Fruit fly (Drosophila melanogaster) whole organism, embryonic: Measurements from ENCODE around the gene e.

Experiments used
- Atf6 ChIP-seq: fragments of 200-800 bp; sonication (Bioruptor generic); IDR thresholded peaks from 2 replicates; pipeline ENCODE4 v1.3.6; 2022; ENCODE audit warnings: missing biosample characterization, missing genetic modification characterization
- BtbVII ChIP-seq: fragments of 200-800 bp; sonication (Bioruptor generic); optimal IDR thresholded peaks from 3 replicates; lab custom pipeline; 2017; ENCODE audit warnings: missing biosample characterization, mild to moderate bottlenecking, missing genetic modification characterization
- CG11560 ChIP-seq: fragments of 200-800 bp; sonication (Bioruptor generic); IDR thresholded peaks from 3 replicates; pipeline ENCODE4 v1.3.6; 2022; ENCODE audit warnings: missing biosample characterization, missing genetic modification characterization
- CG1233 ChIP-seq: fragments of 200-800 bp; sonication (Bioruptor generic); optimal IDR thresholded peaks from 4 replicates; lab custom pipeline; 2018; ENCODE audit warnings: missing biosample characterization, mild to moderate bottlenecking, missing genetic modification characterization
- CG13287 ChIP-seq: fragments of 200-800 bp; sonication (Bioruptor generic); IDR thresholded peaks from 2 replicates; pipeline ENCODE4 v1.3.6; 2022; ENCODE audit warnings: missing biosample characterization, missing genetic modification characterization; ENCODE audit not compliant: partially characterized antibody
- CG14050 ChIP-seq: fragments of 200-800 bp; sonication (Bioruptor generic); IDR thresholded peaks from 3 replicates; pipeline ENCODE4 v1.3.6; 2022; ENCODE audit warnings: missing biosample characterization, missing genetic modification characterization
- CG14667 ChIP-seq: fragments of 200-800 bp; sonication (Bioruptor generic); IDR thresholded peaks from 2 replicates; pipeline ENCODE4 v1.3.6; 2022; ENCODE audit warnings: missing biosample characterization, missing genetic modification characterization
- CG14965 ChIP-seq: fragments of 200-800 bp; sonication (Bioruptor generic); optimal IDR thresholded peaks from 2 replicates; lab custom pipeline; 2016; ENCODE audit warnings: missing biosample characterization, missing genetic modification characterization, borderline replicate concordance
- CG15011 ChIP-seq: fragments of 200-800 bp; sonication (Bioruptor generic); optimal IDR thresholded peaks from 3 replicates; lab custom pipeline; 2018; ENCODE audit warnings: missing biosample characterization, mild to moderate bottlenecking, missing genetic modification characterization
- CG15073 ChIP-seq: fragments of 200-800 bp; sonication (Bioruptor generic); optimal IDR thresholded peaks from 2 replicates; lab custom pipeline; 2016; ENCODE audit warnings: missing biosample characterization, missing genetic modification characterization
- CG17361 ChIP-seq: fragments of 200-800 bp; sonication (Bioruptor generic); IDR thresholded peaks from 3 replicates; pipeline ENCODE4 v1.3.6; 2022; ENCODE audit warnings: missing biosample characterization, missing genetic modification characterization
- CG17568 ChIP-seq: fragments of 200-800 bp; sonication (Bioruptor generic); optimal IDR thresholded peaks from 2 replicates; lab custom pipeline; 2018; ENCODE audit warnings: missing biosample characterization, mild to moderate bottlenecking, missing genetic modification characterization, moderate library complexity
- CG18619 ChIP-seq: fragments of 200-800 bp; sonication (Bioruptor generic); optimal IDR thresholded peaks from 3 replicates; lab custom pipeline; 2017; ENCODE audit warnings: missing biosample characterization, mild to moderate bottlenecking, missing genetic modification characterization
- CG18764 ChIP-seq: fragments of 200-800 bp; sonication (Bioruptor generic); optimal IDR thresholded peaks from 3 replicates; lab custom pipeline; 2016; ENCODE audit warnings: missing biosample characterization, missing genetic modification characterization
- CG2120 ChIP-seq: fragments of 200-800 bp; sonication (Bioruptor generic); optimal IDR thresholded peaks from 3 replicates; lab custom pipeline; 2016; ENCODE audit warnings: missing biosample characterization, missing genetic modification characterization
- CG2875 ChIP-seq: fragments of 200-800 bp; sonication (Bioruptor generic); optimal IDR thresholded peaks from 2 replicates; lab custom pipeline; 2017; ENCODE audit warnings: missing biosample characterization, mild to moderate bottlenecking, missing genetic modification characterization, missing genetic modification reagents
- CG32767 ChIP-seq: fragments of 200-800 bp; sonication (Bioruptor generic); IDR thresholded peaks from 2 replicates; pipeline ENCODE4 v1.3.6; 2022; ENCODE audit warnings: missing biosample characterization, missing genetic modification characterization
- CG43689 ChIP-seq: fragments of 200-800 bp; sonication (Bioruptor generic); IDR thresholded peaks from 2 replicates; pipeline ENCODE4 v1.3.6; 2022; ENCODE audit warnings: missing biosample characterization, missing genetic modification characterization
- CG4707 ChIP-seq: fragments of 200-800 bp; sonication (Bioruptor generic); optimal IDR thresholded peaks from 2 replicates; lab custom pipeline; 2018; ENCODE audit warnings: missing biosample characterization, mild to moderate bottlenecking, missing genetic modification characterization, moderate library complexity
- CG6765 ChIP-seq: fragments of 200-800 bp; sonication (Bioruptor generic); optimal IDR thresholded peaks from 3 replicates; lab custom pipeline; 2017; ENCODE audit warnings: missing biosample characterization, mild to moderate bottlenecking, missing genetic modification characterization
- CG7963 ChIP-seq: fragments of 200-800 bp; sonication (Bioruptor generic); IDR thresholded peaks from 3 replicates; pipeline ENCODE4 v1.3.6; 2022; ENCODE audit warnings: missing biosample characterization, missing genetic modification characterization; ENCODE audit not compliant: partially characterized antibody
- CTCF ChIP-seq: fragments of 200-800 bp; sonication (Bioruptor generic); optimal IDR thresholded peaks from 2 replicates; lab custom pipeline; 2017; ENCODE audit warnings: missing biosample characterization, mild to moderate bottlenecking, missing genetic modification characterization, moderate library complexity
- CrebB ChIP-seq: fragments of 200-800 bp; sonication (Bioruptor generic); optimal IDR thresholded peaks from 3 replicates; lab custom pipeline; 2018; ENCODE audit warnings: missing biosample characterization, mild to moderate bottlenecking, missing genetic modification characterization
- D ChIP-seq, 2 experiments: fragments of 200-800 bp in 1 of 2; fragments of >200 bp in 1 of 2; sonication (Bioruptor generic) in 1 of 2; optimal IDR thresholded peaks; 2 replicates in 1 of 2; 3 replicates in 1 of 2; lab custom pipeline; 2017; ENCODE audit warnings: mild to moderate bottlenecking in 1 of 2, missing biosample characterization in 1 of 2, missing genetic modification characterization in 1 of 2, missing genetic modification reagents in 1 of 2
- Deaf1 ChIP-seq: fragments of 200-800 bp; optimal IDR thresholded peaks from 3 replicates; lab custom pipeline; 2019; ENCODE audit warnings: missing biosample characterization, mild to moderate bottlenecking, missing genetic modification characterization, moderate library complexity
- Dip2 ChIP-seq: fragments of 200-800 bp; sonication (Bioruptor generic); IDR thresholded peaks from 2 replicates; pipeline ENCODE4 v1.3.6; 2022; ENCODE audit warnings: missing biosample characterization, missing genetic modification characterization
- Hr51 ChIP-seq, 2 experiments: fragments of 200-800 bp; sonication (Bioruptor generic); optimal IDR thresholded peaks; 2 replicates in 1 of 2; 3 replicates in 1 of 2; lab custom pipeline; 2016 to 2018; ENCODE audit warnings: missing biosample characterization in 2 of 2, missing genetic modification characterization in 2 of 2, mild to moderate bottlenecking in 1 of 2, moderate library complexity in 1 of 2
- Lhr ChIP-seq: fragments of 200-800 bp; sonication (Bioruptor generic); optimal IDR thresholded peaks from 3 replicates; lab custom pipeline; 2017; ENCODE audit warnings: mild to moderate bottlenecking, missing biosample characterization, missing genetic modification reagents, missing genetic modification characterization
- Lim3 ChIP-seq: fragments of 200-800 bp; sonication (Bioruptor generic); IDR thresholded peaks from 2 replicates; pipeline ENCODE4 v1.3.6; 2022; ENCODE audit warnings: missing biosample characterization, missing genetic modification characterization
- Neu2 ChIP-seq: fragments of 200-800 bp; sonication (Bioruptor generic); optimal IDR thresholded peaks from 3 replicates; lab custom pipeline; 2016; ENCODE audit warnings: missing biosample characterization, missing genetic modification characterization, borderline replicate concordance
- Ptx1 ChIP-seq: fragments of 200-800 bp; sonication (Bioruptor generic); IDR thresholded peaks from 2 replicates; pipeline ENCODE4 v1.3.6; 2022; ENCODE audit warnings: missing biosample characterization, missing genetic modification characterization
- Rfx ChIP-seq: fragments of 200-800 bp; sonication (Bioruptor generic); IDR thresholded peaks from 2 replicates; pipeline ENCODE4 v1.3.6; 2022; ENCODE audit warnings: missing biosample characterization, missing genetic modification characterization
- Taf1 ChIP-seq: fragments of 200-800 bp; sonication (Bioruptor generic); IDR thresholded peaks from 2 replicates; pipeline ENCODE4 v1.3.6; 2022; ENCODE audit warnings: missing biosample characterization, missing genetic modification characterization
- cato ChIP-seq: fragments of 200-800 bp; sonication (Bioruptor generic); optimal IDR thresholded peaks from 2 replicates; lab custom pipeline; 2016; ENCODE audit warnings: missing biosample characterization, missing genetic modification characterization, borderline replicate concordance
- corto ChIP-seq: fragments of 200-800 bp; sonication (Bioruptor generic); optimal IDR thresholded peaks from 2 replicates; lab custom pipeline; 2016; ENCODE audit warnings: missing biosample characterization, mild to moderate bottlenecking, missing genetic modification characterization, moderate library complexity
- dpn ChIP-seq, 2 experiments: fragments of 200-800 bp; sonication (Bioruptor generic); optimal IDR thresholded peaks; 3 replicates each; lab custom pipeline; 2016; ENCODE audit warnings: missing biosample characterization in 2 of 2, missing genetic modification characterization in 2 of 2
- emc ChIP-seq: fragments of 200-800 bp; sonication (Bioruptor generic); optimal IDR thresholded peaks from 2 replicates; lab custom pipeline; 2016; ENCODE audit warnings: missing biosample characterization, missing genetic modification characterization
- fd64A ChIP-seq: fragments of 200-800 bp; sonication (Bioruptor generic); optimal IDR thresholded peaks from 3 replicates; lab custom pipeline; 2018; ENCODE audit warnings: missing biosample characterization, mild to moderate bottlenecking, missing genetic modification characterization
- gcm ChIP-seq: fragments of 200-800 bp; sonication (Bioruptor generic); optimal IDR thresholded peaks from 2 replicates; lab custom pipeline; 2019; ENCODE audit warnings: missing biosample characterization, mild to moderate bottlenecking, missing genetic modification characterization, moderate library complexity
- grn ChIP-seq: fragments of 200-800 bp; sonication (Bioruptor generic); optimal IDR thresholded peaks from 3 replicates; lab custom pipeline; 2017; ENCODE audit warnings: missing biosample characterization, missing genetic modification characterization
- knrl ChIP-seq: fragments of 200-800 bp; sonication (Bioruptor generic); IDR thresholded peaks from 3 replicates; pipeline ENCODE4 v1.3.6; 2022; ENCODE audit warnings: missing biosample characterization, missing genetic modification characterization; ENCODE audit not compliant: partially characterized antibody
- phol ChIP-seq: fragments of 200-800 bp; sonication (Bioruptor generic); optimal IDR thresholded peaks from 3 replicates; lab custom pipeline; 2018; ENCODE audit warnings: missing biosample characterization, mild to moderate bottlenecking, missing genetic modification characterization, moderate library complexity
- ro ChIP-seq: fragments of 200-800 bp; sonication (Bioruptor generic); IDR thresholded peaks from 2 replicates; pipeline ENCODE4 v1.3.6; 2022; ENCODE audit warnings: missing biosample characterization, missing genetic modification characterization
- sc ChIP-seq, 3 experiments: fragments of >200 bp in 2 of 3; fragments of 200-800 bp in 1 of 3; sonication (Bioruptor generic) in 1 of 3; optimal IDR thresholded peaks; 2 replicates in 2 of 3; 3 replicates in 1 of 3; lab custom pipeline; 2017; ENCODE audit warnings: mild to moderate bottlenecking in 1 of 3, missing biosample characterization in 1 of 3, missing genetic modification characterization in 1 of 3, missing genetic modification reagents in 1 of 3
- shn ChIP-seq: fragments of 200-800 bp; sonication (Bioruptor generic); optimal IDR thresholded peaks from 3 replicates; lab custom pipeline; 2016; ENCODE audit warnings: missing biosample characterization, missing genetic modification characterization
- slou ChIP-seq: fragments of 200-800 bp; sonication (Bioruptor generic); optimal IDR thresholded peaks from 3 replicates; lab custom pipeline; 2016; ENCODE audit warnings: missing biosample characterization, missing genetic modification characterization
- ssp ChIP-seq: fragments of 200-800 bp; sonication (Bioruptor generic); IDR thresholded peaks from 2 replicates; pipeline ENCODE4 v1.3.6; 2022; ENCODE audit warnings: missing biosample characterization, missing genetic modification characterization
- sug ChIP-seq: fragments of 200-800 bp; optimal IDR thresholded peaks from 2 replicates; lab custom pipeline; 2019; ENCODE audit warnings: missing biosample characterization, mild to moderate bottlenecking, missing genetic modification characterization, moderate library complexity
- zen2 ChIP-seq: fragments of 200-800 bp; sonication (Bioruptor generic); IDR thresholded peaks from 3 replicates; pipeline ENCODE4 v1.3.6; 2022; ENCODE audit warnings: missing biosample characterization, missing genetic modification characterization; ENCODE audit not compliant: partially characterized antibody

Gene e

DNA sequence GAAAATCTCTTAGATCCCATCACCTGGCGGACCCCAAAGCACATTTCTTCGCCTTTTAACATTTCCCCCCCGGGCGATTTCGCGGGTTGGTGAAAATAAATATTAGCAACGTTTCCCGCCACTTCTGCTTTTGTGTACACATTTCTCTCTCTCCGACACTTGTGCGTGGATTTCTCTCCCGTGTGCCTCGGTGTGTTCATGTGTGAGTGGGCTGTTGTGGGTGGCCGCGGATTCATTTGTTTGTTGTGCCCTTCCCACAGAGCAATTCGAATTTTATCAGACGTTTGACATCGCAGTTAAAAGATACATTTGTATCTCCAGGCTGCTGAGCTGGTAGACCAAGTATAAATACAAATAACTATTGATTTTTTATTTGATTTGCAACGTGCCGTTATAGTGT, 12.7 kb downstream of the e start (continued):
- TF ChIP-seq D (optimal IDR thresholded peaks at IDR 0.05; lab: Kevin White, UChicago): no peak
- no peak for TF ChIP-seq D (GFP tag; optimal IDR thresholded peaks at IDR 0.05; lab: Kevin White, UChicago)
- TF ChIP-seq cato (GFP tag; lab: Kevin White, UChicago): no peak
- no peak for TF ChIP-seq CG17361 (GFP tag; lab: Robert Waterston, UW)
- TF ChIP-seq dpn (GFP tag; optimal IDR thresholded peaks at IDR 0.05; lab: Kevin White, UChicago): peak in 1 of 2 experiments; percentile 24
- peak; percentile 67 for TF ChIP-seq Rfx
- TF ChIP-seq CTCF: no peak
- TF ChIP-seq Taf1 (GFP tag; lab: Robert Waterston, UW): no peak
- TF ChIP-seq Lhr (GFP tag; lab: Kevin White, UChicago): no peak
- no peak for TF ChIP-seq phol
- TF ChIP-seq shn (GFP tag; lab: Kevin White, UChicago): no peak
- TF ChIP-seq CG32767 (GFP tag; lab: Robert Waterston, UW): peak; percentile 59; the same call in 1 of the 2 replicates
- no peak for TF ChIP-seq ssp
- TF ChIP-seq CG14965 (GFP tag; lab: Kevin White, UChicago): no peak
- TF ChIP-seq CG15073 (GFP tag; lab: Kevin White, UChicago): no peak
- TF ChIP-seq ro (GFP tag; lab: Robert Waterston, UW): no peak
- TF ChIP-seq CrebB (tag; lab: Kevin White, UChicago): no peak
- TF ChIP-seq zen2 (GFP tag; lab: Robert Waterston, UW): no peak
- TF ChIP-seq CG6765: no peak
- TF ChIP-seq emc (GFP tag; lab: Kevin White, UChicago): no peak
- no peak for TF ChIP-seq CG4707 (GFP tag; lab: Kevin White, UChicago)
- TF ChIP-seq grn (GFP tag; lab: Kevin White, UChicago): no peak
- no peak for TF ChIP-seq Atf6
- 0 out of 2 replicates have a peak, but pooled peaks have one; percentile 23 for TF ChIP-seq Ptx1 (GFP tag; lab: Robert Waterston, UW)
- no peak for TF ChIP-seq CG11560 (tag; lab: Robert Waterston, UW)
- TF ChIP-seq CG7963 (GFP tag; lab: Robert Waterston, UW): no peak
- TF ChIP-seq gcm (GFP tag; lab: Kevin White, UChicago): peak; percentile 20
- no peak for TF ChIP-seq Hr51 (GFP tag; optimal IDR thresholded peaks at IDR 0.05; lab: Kevin White, UChicago)
- no peak for TF ChIP-seq slou
- TF ChIP-seq sc (optimal IDR thresholded peaks at IDR 0.05; lab: Kevin White, UChicago): no peak
- TF ChIP-seq sc (GFP tag; optimal IDR thresholded peaks at IDR 0.05; lab: Kevin White, UChicago): no peak
- TF ChIP-seq CG1233: no peak
- TF ChIP-seq Neu2 (GFP tag; lab: Kevin White, UChicago): no peak
- no peak for TF ChIP-seq CG17568 (GFP tag; lab: Kevin White, UChicago)
- TF ChIP-seq corto (GFP tag; lab: Kevin White, UChicago): no peak
- TF ChIP-seq Dip2 (GFP tag; lab: Robert Waterston, UW): no peak
- TF ChIP-seq fd64A (GFP tag; lab: Kevin White, UChicago): no peak
- TF ChIP-seq CG18764 (GFP tag; lab: Kevin White, UChicago): no peak
- no peak for TF ChIP-seq BtbVII (GFP tag; lab: Kevin White, UChicago)
- TF ChIP-seq CG43689 (GFP tag; lab: Robert Waterston, UW): no peak
- TF ChIP-seq CG14667 (GFP tag; lab: Robert Waterston, UW): no peak
- no peak for TF ChIP-seq CG15011
- TF ChIP-seq CG13287 (GFP tag; lab: Robert Waterston, UW): peak; percentile 6; the same call in 1 of the 2 replicates
- no peak for TF ChIP-seq knrl (GFP tag; lab: Robert Waterston, UW)
- no peak for TF ChIP-seq CG2875 (GFP tag; lab: Kevin White, UChicago)
- TF ChIP-seq CG18619 (GFP tag; lab: Kevin White, UChicago): no peak
- no peak for TF ChIP-seq Lim3
- TF ChIP-seq CG2120 (GFP tag; lab: Kevin White, UChicago): peak; percentile 51
- TF ChIP-seq CG14050 (GFP tag; lab: Robert Waterston, UW): no peak; the same call in 2 of the 3 replicates
- no peak for TF ChIP-seq Deaf1 (tag; lab: Kevin White, UChicago)
- TF ChIP-seq sug (tag; lab: Kevin White, UChicago): no peak
